Fruit fly (Drosophila melanogaster): ENCODE measurements around the gene CG10958.
A peak's percentile ranks its signal among the peaks of the same experiment; 100 is the strongest.

The CG10958 gene

DNA sequence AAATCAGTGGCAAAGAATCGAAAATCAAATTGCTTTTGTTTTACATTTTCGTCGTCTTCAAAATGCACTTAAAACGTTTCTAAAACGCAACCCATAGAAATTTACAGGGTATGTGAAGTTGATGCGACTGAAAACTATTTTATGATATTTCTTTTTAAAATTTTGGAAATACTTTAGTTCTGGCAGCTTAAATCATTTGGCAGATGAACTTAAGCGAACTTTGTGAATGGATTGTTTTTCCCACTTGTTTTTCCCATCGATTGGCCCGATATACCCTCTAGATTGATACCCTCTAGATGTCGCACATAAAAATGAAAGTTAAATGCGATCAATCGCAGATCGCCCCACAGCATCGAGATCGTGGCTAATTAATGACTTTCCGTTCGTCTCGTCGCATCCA, 5.9 kb upstream of the CG10958 start (continued):
- TF ChIP-seq CG14965 (GFP tag; optimal IDR thresholded peaks at IDR 0.05; ENCODE audit: borderline replicate concordance) (no peak), Dbx (GFP tag; IDR thresholded peaks at IDR 0.05) (no peak), aop (GFP tag; IDR thresholded peaks at IDR 0.05) (no peak), odd (GFP tag; optimal IDR thresholded peaks at IDR 0.05) (no peak), bsh (GFP tag; optimal IDR thresholded peaks at IDR 0.05) (peak in 1 of 2 experiments; percentile 88), CG17568 (GFP tag; optimal IDR thresholded peaks at IDR 0.05) (no peak), CG3847 (GFP tag; IDR thresholded peaks at IDR 0.05) (0 out of 2 replicates have a peak, but pooled peaks have one; percentile 20), Jarid2 (GFP tag; optimal IDR thresholded peaks at IDR 0.05) (no peak), CG2875 (GFP tag; optimal IDR thresholded peaks at IDR 0.05) (peak; percentile 70), fd102C (GFP tag; optimal IDR thresholded peaks at IDR 0.05) (no peak), pros (GFP tag; optimal IDR thresholded peaks at IDR 0.05) (no peak), BEAF-32 (GFP tag; optimal IDR thresholded peaks at IDR 0.05) (no peak), stwl (tag; optimal IDR thresholded peaks at IDR 0.05) (no peak), jumu (GFP tag; optimal IDR thresholded peaks at IDR 0.05) (no peak), CG10565 (GFP tag; optimal IDR thresholded peaks at IDR 0.05) (no peak), crp (GFP tag; optimal IDR thresholded peaks at IDR 0.05) (no peak), fd64A (GFP tag; optimal IDR thresholded peaks at IDR 0.05) (peak; percentile 47), knrl (GFP tag; IDR thresholded peaks at IDR 0.05; ENCODE audit: partially characterized antibody) (no peak), sim (GFP tag; IDR thresholded peaks at IDR 0.05) (peak; percentile 34; the same call in 1 of the 2 replicates), NC2β (GFP tag; optimal IDR thresholded peaks at IDR 0.05) (peak; percentile 46), al (GFP tag; IDR thresholded peaks at IDR 0.05) (no peak), gsb-n (tag; optimal IDR thresholded peaks at IDR 0.05) (peak; percentile 75), maf-S (GFP tag; optimal IDR thresholded peaks at IDR 0.05) (peak; percentile 6), ab (GFP tag; optimal IDR thresholded peaks at IDR 0.05) (no peak), hb (GFP tag; IDR thresholded peaks at IDR 0.05; ENCODE audit: partially characterized antibody) (no peak), E2f2 (GFP tag; IDR thresholded peaks at IDR 0.05) (peak; percentile 29; the same call in 1 of the 2 replicates), ac (GFP tag; optimal IDR thresholded peaks at IDR 0.05) (no peak), Nf-YB (GFP tag; optimal IDR thresholded peaks at IDR 0.05) (no peak), Sox102F (GFP tag; optimal IDR thresholded peaks at IDR 0.05) (peak; percentile 88), Xbp1 (GFP tag; optimal IDR thresholded peaks at IDR 0.05) (peak; percentile 64), CG3726 (GFP tag; IDR thresholded peaks at IDR 0.05) (peak; percentile 54; the same call in 1 of the 3 replicates), dmrt11E (tag; optimal IDR thresholded peaks at IDR 0.05) (peak; percentile 61), CG18476 (GFP tag; optimal IDR thresholded peaks at IDR 0.05) (peak; percentile 57), CG8765 (GFP tag; IDR thresholded peaks at IDR 0.05) (no peak), gem (tag; optimal IDR thresholded peaks at IDR 0.05) (peak; percentile 80), p53 (GFP tag; optimal IDR thresholded peaks at IDR 0.05) (no peak), grn (GFP tag; optimal IDR thresholded peaks at IDR 0.05) (peak; percentile 6), CG30020 (tag; optimal IDR thresholded peaks at IDR 0.05) (no peak), HmgD (GFP tag; optimal IDR thresholded peaks at IDR 0.05) (no peak), gcm2 (GFP tag; optimal IDR thresholded peaks at IDR 0.05) (no peak), CG7928 (GFP tag; optimal IDR thresholded peaks at IDR 0.05) (no peak), CG10274 (GFP tag; optimal IDR thresholded peaks at IDR 0.05) (no peak), Bgb (GFP tag; IDR thresholded peaks at IDR 0.05; ENCODE audit: partially characterized antibody) (no peak), ems (GFP tag; optimal IDR thresholded peaks at IDR 0.05) (peak; percentile 33), Lpt (GFP tag; optimal IDR thresholded peaks at IDR 0.05) (no peak), cad (GFP tag; optimal IDR thresholded peaks at IDR 0.05) (no peak), Fer1 (GFP tag; optimal IDR thresholded peaks at IDR 0.05) (no peak), Side (GFP tag; optimal IDR thresholded peaks at IDR 0.05) (no peak), jigr1 (GFP tag; IDR thresholded peaks at IDR 0.05) (peak; percentile 37; the same call in 1 of the 3 replicates), CG6175 (GFP tag; IDR thresholded peaks at IDR 0.05) (no peak), CG12744 (GFP tag; optimal IDR thresholded peaks at IDR 0.05) (no peak)

Data from whole organism, embryonic.